Worm (Caenorhabditis elegans): Measurements from ENCODE around the gene pzf-1.

ce11 chrV:15892696-15893095 is 35.5 kb downstream of the pzf-1 start, which contains the start of gene T06C12.11:
- no peak for TF ChIP-seq F55B11.4 (tag; optimal IDR thresholded peaks at IDR 0.05; ENCODE audit: borderline replicate concordance, insufficient read depth)
- TF ChIP-seq unc-62 (GFP tag; optimal IDR thresholded peaks at IDR 0.05) = no peak
- TF ChIP-seq akir-1 (GFP tag; optimal IDR thresholded peaks at IDR 0.05) = no peak
- no peak for TF ChIP-seq ztf-18 (tag; optimal IDR thresholded peaks at IDR 0.05)
- no peak for TF ChIP-seq nhr-90 (tag; optimal IDR thresholded peaks at IDR 0.05)
- no peak for TF ChIP-seq lsl-1 (GFP tag; optimal IDR thresholded peaks at IDR 0.05)
- no peak for TF ChIP-seq ztf-6 (GFP tag; IDR thresholded peaks at IDR 0.05)
- TF ChIP-seq ets-4 (GFP tag; optimal IDR thresholded peaks at IDR 0.05) = no peak

All from whole organism, young adult.